Fruit fly (Drosophila melanogaster) whole organism, embryonic: ENCODE measurements around the gene Pde9.

Experiments used
- CG7372 ChIP-seq: fragments of 200-800 bp; sonication (Bioruptor generic); IDR thresholded peaks from 2 replicates; pipeline ENCODE4 v1.3.6; 2022; ENCODE audit warnings: missing biosample characterization, missing genetic modification characterization
- Fer2 ChIP-seq: fragments of 200-800 bp; sonication (Bioruptor generic); optimal IDR thresholded peaks from 2 replicates; lab custom pipeline; 2018; ENCODE audit warnings: missing biosample characterization, mild to moderate bottlenecking, missing genetic modification characterization, moderate library complexity
- Optix ChIP-seq: fragments of 200-800 bp; sonication (Bioruptor generic); IDR thresholded peaks from 3 replicates; pipeline ENCODE4 v1.3.6; 2022; ENCODE audit warnings: missing biosample characterization, missing genetic modification characterization
- Tbp ChIP-seq: fragments of >200 bp; optimal IDR thresholded peaks from 2 replicates; lab custom pipeline; 2018; ENCODE audit warnings: missing biosample characterization, missing genetic modification characterization
- pfk ChIP-seq: fragments of 200-800 bp; sonication (Bioruptor generic); optimal IDR thresholded peaks from 2 replicates; lab custom pipeline; 2018; ENCODE audit warnings: missing biosample characterization, mild to moderate bottlenecking, missing genetic modification characterization, moderate library complexity

DNA sequence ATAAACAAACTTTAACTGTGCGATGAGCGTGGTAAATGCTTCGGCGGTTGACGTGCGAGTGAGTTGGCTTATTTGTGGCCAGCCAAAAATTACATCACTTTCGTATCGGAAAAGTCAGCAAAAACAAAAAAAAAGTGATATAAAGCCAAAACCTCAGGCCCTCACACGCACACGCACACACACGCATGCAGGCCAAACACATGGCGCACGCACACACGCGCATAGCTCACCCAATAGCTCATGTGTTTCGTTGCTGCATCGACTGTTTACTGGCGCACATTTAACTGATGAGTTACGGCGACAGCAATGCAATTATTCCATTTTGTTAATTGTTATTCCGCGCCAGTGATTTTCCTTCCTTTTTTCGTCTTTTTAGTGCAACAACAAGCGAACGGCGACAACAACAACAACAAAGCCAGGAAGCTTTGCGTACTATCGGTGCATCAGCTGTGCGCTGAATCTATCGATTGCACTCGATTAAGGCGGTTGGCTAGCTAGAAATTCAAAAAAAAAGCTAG, 6.0 kb upstream of the Pde9 start, which contains the start of gene Flad1:
- TF ChIP-seq CG7372 (GFP tag; lab: Robert Waterston, UW) (no peak), Tbp (GFP tag; lab: Kevin White, UChicago) (no peak), Fer2 (tag; lab: Kevin White, UChicago) (no peak), Optix (no peak), pfk (GFP tag; lab: Kevin White, UChicago) (no peak)
